Worm (Caenorhabditis elegans): ENCODE results near the gene sftb-2.

DNA sequence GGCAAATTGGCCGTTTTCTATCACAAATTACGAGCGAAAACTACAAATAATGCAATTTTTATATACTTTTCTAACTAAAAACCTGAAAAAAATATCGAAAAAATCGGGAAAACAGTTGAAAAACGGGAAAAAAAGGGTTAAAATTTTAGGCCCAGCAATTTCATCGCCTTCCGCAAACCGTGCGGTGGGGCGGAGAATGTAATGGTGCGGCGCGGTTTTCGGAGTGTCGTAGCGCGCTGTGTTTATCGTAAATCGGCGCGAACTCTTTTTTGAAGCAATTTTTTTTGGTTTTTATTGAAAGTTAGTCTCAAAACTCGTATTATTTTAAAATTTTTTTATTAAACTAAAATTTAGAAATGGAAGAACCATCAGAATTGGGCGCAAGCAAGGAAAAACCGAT, 23.6 kb upstream of the sftb-2 start, which contains the start of gene picd-1:
- peak; percentile 22 for TF ChIP-seq cog-1 (tag; optimal IDR thresholded peaks at IDR 0.05)
- no peak for TF ChIP-seq ref-1 (GFP tag; conservative IDR thresholded peaks at IDR 0.05)
- no peak for TF ChIP-seq tab-1 (GFP tag; IDR thresholded peaks at IDR 0.05)
- TF ChIP-seq klf-2 (GFP tag; conservative IDR thresholded peaks at IDR 0.05) = no peak
- TF ChIP-seq T22C8.4 (GFP tag; IDR thresholded peaks at IDR 0.05) = no peak
- 0 out of 2 replicates have a peak, but pooled peaks have one; percentile 26 for TF ChIP-seq flt-1 (GFP tag; IDR thresholded peaks at IDR 0.05)
- TF ChIP-seq ztf-23 (GFP tag; IDR thresholded peaks at IDR 0.05) = no peak
